Worm (Caenorhabditis elegans): Measurements from ENCODE around the gene Y41E3.13.

ce11 chrIV:15027884-15028283 is 30.2 kb upstream of the Y41E3.13 start:
- TF ChIP-seq mec-3 (tag; optimal IDR thresholded peaks at IDR 0.05; ENCODE audit: borderline replicate concordance) (no peak), ceh-30 (tag; optimal IDR thresholded peaks at IDR 0.05) (no peak), pag-3 (tag; optimal IDR thresholded peaks at IDR 0.05; ENCODE audit: borderline replicate concordance) (no peak), sox-4 (tag; optimal IDR thresholded peaks at IDR 0.05) (no peak), Y22D7AL.16 (tag; optimal IDR thresholded peaks at IDR 0.05) (no peak), nhr-11 (tag; optimal IDR thresholded peaks at IDR 0.05) (no peak)
